Worm (Caenorhabditis elegans) whole organism, late embryonic: Measurements from ENCODE around the gene mev-1.

ENCODE experiments used
- F13H6.1 ChIP-seq: sonication (generic microtip); optimal IDR thresholded peaks from 2 replicates; lab custom pipeline; 2016; ENCODE audit warnings: missing genetic modification characterization, missing compliant biosample characterization
- K09A11.1 ChIP-seq: sonication (generic microtip); optimal IDR thresholded peaks from 2 replicates; lab custom pipeline; 2017; ENCODE audit warnings: antibody characterized with exemption, mild to moderate bottlenecking, missing genetic modification characterization, missing compliant biosample characterization; ENCODE audit not compliant: insufficient read depth
- ceh-18 ChIP-seq: sonication (generic microtip); optimal IDR thresholded peaks from 2 replicates; lab custom pipeline; 2016; ENCODE audit warnings: missing genetic modification characterization, missing compliant biosample characterization
- ceh-19 ChIP-seq: fragments of 200-800 bp; sonication (Bioruptor generic); optimal IDR thresholded peaks from 2 replicates; lab custom pipeline; 2018; ENCODE audit warnings: mild to moderate bottlenecking, missing genetic modification characterization, missing compliant biosample characterization
- ceh-2 ChIP-seq: sonication (generic microtip); optimal IDR thresholded peaks from 2 replicates; lab custom pipeline; 2016; ENCODE audit warnings: missing genotype, missing genetic modification characterization, missing compliant biosample characterization
- ceh-24 ChIP-seq: sonication (generic microtip); optimal IDR thresholded peaks from 2 replicates; lab custom pipeline; 2016; ENCODE audit warnings: mild to moderate bottlenecking, missing genetic modification characterization, missing compliant biosample characterization
- ceh-30 ChIP-seq: fragments of 150-350 bp; optimal IDR thresholded peaks from 2 replicates; lab custom pipeline; 2014; ENCODE audit warnings: missing biosample characterization, missing genetic modification characterization
- ceh-31 ChIP-seq: sonication (generic microtip); optimal IDR thresholded peaks from 2 replicates; lab custom pipeline; 2016; ENCODE audit warnings: missing genetic modification characterization, missing compliant biosample characterization
- ceh-34 ChIP-seq: sonication (generic microtip); optimal IDR thresholded peaks from 2 replicates; lab custom pipeline; 2016; ENCODE audit warnings: mild to moderate bottlenecking, missing genetic modification characterization, missing compliant biosample characterization
- ceh-48 ChIP-seq: sonication (generic microtip); optimal IDR thresholded peaks from 2 replicates; lab custom pipeline; 2016; ENCODE audit warnings: missing genetic modification characterization, inconsistent platforms, missing compliant biosample characterization
- ceh-9 ChIP-seq: sonication (generic microtip); optimal IDR thresholded peaks from 2 replicates; lab custom pipeline; 2016; ENCODE audit warnings: mild to moderate bottlenecking, missing genetic modification characterization, inconsistent platforms, missing compliant biosample characterization
- che-1 ChIP-seq: sonication (generic microtip); optimal IDR thresholded peaks from 2 replicates; lab custom pipeline; 2016; ENCODE audit warnings: mild to moderate bottlenecking, missing genetic modification characterization, missing compliant biosample characterization
- dmd-4 ChIP-seq: sonication (generic microtip); optimal IDR thresholded peaks from 2 replicates; lab custom pipeline; 2016; ENCODE audit warnings: borderline replicate concordance, missing genetic modification characterization, missing compliant biosample characterization
- dve-1 ChIP-seq: sonication (generic microtip); optimal IDR thresholded peaks from 2 replicates; lab custom pipeline; 2017; ENCODE audit warnings: antibody characterized with exemption, mild to moderate bottlenecking, missing genetic modification characterization, missing compliant biosample characterization
- elt-2 ChIP-seq: sonication (generic microtip); optimal IDR thresholded peaks from 2 replicates; lab custom pipeline; 2016; ENCODE audit warnings: missing genetic modification reagents, missing genetic modification characterization, missing compliant biosample characterization
- ets-4 ChIP-seq: sonication (generic microtip); optimal IDR thresholded peaks from 2 replicates; lab custom pipeline; 2016; ENCODE audit warnings: missing genetic modification characterization, missing compliant biosample characterization
- fkh-6 ChIP-seq: sonication (generic microtip); optimal IDR thresholded peaks from 2 replicates; lab custom pipeline; 2016; ENCODE audit warnings: missing genetic modification characterization, missing compliant biosample characterization
- gmeb-2 ChIP-seq: sonication (generic microtip); optimal IDR thresholded peaks from 2 replicates; lab custom pipeline; 2016; ENCODE audit warnings: missing genetic modification characterization, inconsistent platforms, missing compliant biosample characterization
- hlh-13 ChIP-seq: fragments of 200-800 bp; sonication (Bioruptor generic); optimal IDR thresholded peaks from 2 replicates; lab custom pipeline; 2018; ENCODE audit warnings: mild to moderate bottlenecking, missing genetic modification characterization, missing compliant biosample characterization
- hlh-30 ChIP-seq: sonication (generic microtip); optimal IDR thresholded peaks from 2 replicates; lab custom pipeline; 2017; ENCODE audit warnings: antibody characterized with exemption, missing genetic modification characterization, missing compliant biosample characterization; ENCODE audit not compliant: insufficient read depth
- nfya-1 ChIP-seq: sonication (generic microtip); optimal IDR thresholded peaks from 2 replicates; lab custom pipeline; 2017; ENCODE audit warnings: missing genetic modification characterization, mild to moderate bottlenecking, missing compliant biosample characterization, antibody characterized with exemption, moderate library complexity
- nhr-11 ChIP-seq: fragments of 150-350 bp; optimal IDR thresholded peaks from 2 replicates; lab custom pipeline; 2014; ENCODE audit warnings: missing biosample characterization, missing genetic modification characterization
- nhr-232 ChIP-seq: sonication (generic microtip); optimal IDR thresholded peaks from 2 replicates; lab custom pipeline; 2016; ENCODE audit warnings: missing genetic modification characterization, missing compliant biosample characterization
- npax-4 ChIP-seq: sonication (generic microtip); optimal IDR thresholded peaks from 2 replicates; lab custom pipeline; 2016; ENCODE audit warnings: missing genetic modification characterization, missing compliant biosample characterization
- pag-3 ChIP-seq: sonication (generic microtip); optimal IDR thresholded peaks from 2 replicates; lab custom pipeline; 2016; ENCODE audit warnings: missing compliant biosample characterization, missing genetic modification characterization, borderline replicate concordance
- pax-1 ChIP-seq: fragments of 150-350 bp; optimal IDR thresholded peaks from 2 replicates; lab custom pipeline; 2014; ENCODE audit warnings: missing biosample characterization, missing genetic modification characterization
- pros-1 ChIP-seq: fragments of 150-350 bp; optimal IDR thresholded peaks from 2 replicates; lab custom pipeline; 2014; ENCODE audit warnings: missing biosample characterization, missing genetic modification reagents, missing genetic modification characterization
- ref-2 ChIP-seq: sonication (generic microtip); optimal IDR thresholded peaks from 2 replicates; lab custom pipeline; 2016; ENCODE audit warnings: missing genetic modification characterization, missing compliant biosample characterization
- rnt-1 ChIP-seq: sonication (generic microtip); optimal IDR thresholded peaks from 2 replicates; lab custom pipeline; 2016; ENCODE audit warnings: missing genetic modification characterization, missing compliant biosample characterization
- sox-4 ChIP-seq: sonication (generic microtip); optimal IDR thresholded peaks from 2 replicates; lab custom pipeline; 2017; ENCODE audit warnings: mild to moderate bottlenecking, missing genetic modification characterization, inconsistent platforms, missing compliant biosample characterization
- syd-9 ChIP-seq: sonication (generic microtip); optimal IDR thresholded peaks from 2 replicates; lab custom pipeline; 2016; ENCODE audit warnings: mild to moderate bottlenecking, missing genetic modification characterization, moderate library complexity, missing compliant biosample characterization
- tbx-2 ChIP-seq: sonication (generic microtip); optimal IDR thresholded peaks from 2 replicates; lab custom pipeline; 2016; ENCODE audit warnings: missing genetic modification characterization, missing compliant biosample characterization
- unc-3 ChIP-seq, 2 experiments: fragments of 200-800 bp in 1 of 2; sonication (Bioruptor generic) in 1 of 2; sonication (generic microtip) in 1 of 2; conservative IDR thresholded peaks in 1 of 2; optimal IDR thresholded peaks in 1 of 2; 2 replicates each; pipeline versions ENCODE4 v1.3.6 to Lab custom; 2016 to 2022; ENCODE audit warnings: missing compliant biosample characterization in 2 of 2, missing genetic modification characterization in 2 of 2, missing genetic modification reagents in 1 of 2
- unc-42 ChIP-seq: sonication (generic microtip); optimal IDR thresholded peaks from 2 replicates; lab custom pipeline; 2016; ENCODE audit warnings: missing genotype, missing genetic modification characterization, missing compliant biosample characterization
- unc-55 ChIP-seq: sonication (generic microtip); optimal IDR thresholded peaks from 2 replicates; lab custom pipeline; 2017; ENCODE audit warnings: missing biosample characterization, missing genetic modification reagents, missing genetic modification characterization
- ztf-16 ChIP-seq: sonication (generic microtip); optimal IDR thresholded peaks from 2 replicates; lab custom pipeline; 2017; ENCODE audit warnings: missing genetic modification characterization, missing compliant biosample characterization

mev-1 gene

ce11 chrIII:10314234-10314633 is 19.8 kb upstream of the mev-1 start:
- TF ChIP-seq elt-2 (peak; percentile 39), ceh-30 (no peak)

- TF ChIP-seq ets-4 (tag; lab: Kevin White, UChicago) = no peak
- no peak for TF ChIP-seq sox-4
- no peak for TF ChIP-seq ceh-2 (tag; lab: Kevin White, UChicago)
- TF ChIP-seq ceh-31 (tag; lab: Kevin White, UChicago) = no peak
- no peak for TF ChIP-seq ceh-24 (tag; lab: Kevin White, UChicago)
- no peak for TF ChIP-seq ztf-16 (tag; lab: Kevin White, UChicago)
- TF ChIP-seq tbx-2 = no peak
Measured at ce11 chrIII:10318062-10318609, 15.9 kb upstream of the mev-1 start, which contains the start of the genes unc-50 and ostf-4. TSS of gene unc-50 (minus strand) at chrIII:10318162. TSS of gene ostf-4 (minus strand) at chrIII:10318559.

ce11 chrIII:10318755-10319154 is 15.3 kb upstream of the mev-1 start, which contains the start of gene unc-69:
TSS of gene unc-69 (plus strand) at chrIII:10318939.
- no peak for TF ChIP-seq hlh-13 (GFP tag; lab: Kevin White, UChicago)
- TF ChIP-seq ceh-48 (tag; lab: Kevin White, UChicago) = peak; percentile 99
- TF ChIP-seq ceh-18 = peak; percentile 6
- peak; percentile 2 for TF ChIP-seq dve-1 (tag; lab: Kevin White, UChicago)
- no peak for TF ChIP-seq pax-1 (tag; lab: Kevin White, UChicago)
- peak; percentile 51 for TF ChIP-seq unc-42 (tag; lab: Kevin White, UChicago)
- no peak for TF ChIP-seq ceh-9 (tag; lab: Kevin White, UChicago)
- peak; percentile 30 for TF ChIP-seq ref-2
- peak; percentile 10 for TF ChIP-seq unc-55 (GFP tag; lab: Kevin White, UChicago)
- TF ChIP-seq nfya-1 (tag; lab: Kevin White, UChicago) = peak; percentile 75
- TF ChIP-seq ceh-34 (tag; lab: Kevin White, UChicago) = peak; percentile 30
- peak; percentile 35 for TF ChIP-seq ceh-31 (tag; lab: Kevin White, UChicago)

- TF ChIP-seq pag-3 (no peak), ceh-24 (tag; lab: Kevin White, UChicago) (no peak), nhr-232 (no peak), ceh-34 (tag; lab: Kevin White, UChicago) (no peak), ets-4 (tag; lab: Kevin White, UChicago) (no peak), che-1 (tag; lab: Kevin White, UChicago) (no peak), syd-9 (no peak), gmeb-2 (tag; lab: Kevin White, UChicago) (no peak), ceh-9 (tag; lab: Kevin White, UChicago) (no peak), dve-1 (tag; lab: Kevin White, UChicago) (no peak), F13H6.1 (tag; lab: Kevin White, UChicago) (no peak), fkh-6 (tag; lab: Kevin White, UChicago) (no peak), sox-4 (no peak), ceh-19 (GFP tag; lab: Kevin White, UChicago) (no peak), rnt-1 (tag; lab: Kevin White, UChicago) (no peak), npax-4 (tag; lab: Kevin White, UChicago) (no peak), unc-3 (GFP tag; conservative IDR thresholded peaks at IDR 0.05; lab: Robert Waterston, UW) (no peak), unc-3 (tag; optimal IDR thresholded peaks at IDR 0.05; lab: Kevin White, UChicago) (no peak)
Measured at ce11 chrIII:10320788-10321187, 13.3 kb upstream of the mev-1 start, which contains the start of gene sas-7. TSS of gene sas-7 (plus strand) at chrIII:10321019.

- no peak for TF ChIP-seq nhr-11 (tag; lab: Kevin White, UChicago)
- TF ChIP-seq unc-55 (GFP tag; lab: Kevin White, UChicago) = no peak
- TF ChIP-seq hlh-30 = no peak
- no peak for TF ChIP-seq K09A11.1
- no peak for TF ChIP-seq ceh-30
- no peak for TF ChIP-seq tbx-2
- TF ChIP-seq pros-1 = no peak
- TF ChIP-seq dmd-4 = no peak
- no peak for TF ChIP-seq dve-1 (tag; lab: Kevin White, UChicago)
- no peak for TF ChIP-seq ets-4 (tag; lab: Kevin White, UChicago)
- TF ChIP-seq, all 69 proteins: peak for 0
Measured at ce11 chrIII:10326327-10326726, 7.8 kb upstream of the mev-1 start.
